Worm (Caenorhabditis elegans) whole organism, L3 larva: ENCODE results near the gene F58H1.8.

ENCODE experiments used
- R02D3.7 ChIP-seq: fragments of 150-350 bp; optimal IDR thresholded peaks from 2 replicates; lab custom pipeline; 2014; ENCODE audit warnings: missing biosample characterization, missing genetic modification characterization
- ZK546.5 ChIP-seq: sonication (generic microtip); optimal IDR thresholded peaks from 2 replicates; lab custom pipeline; 2017; ENCODE audit warnings: missing biosample characterization, missing genetic modification characterization
- ceh-82 ChIP-seq: fragments of 150-350 bp; optimal IDR thresholded peaks from 2 replicates; lab custom pipeline; 2014; ENCODE audit warnings: missing biosample characterization, missing genetic modification characterization
- elt-2 ChIP-seq: sonication (generic microtip); optimal IDR thresholded peaks from 2 replicates; lab custom pipeline; 2016; ENCODE audit warnings: missing genetic modification reagents, mild to moderate bottlenecking, missing genetic modification characterization, missing compliant biosample characterization
- jun-1 ChIP-seq: fragments of 150-350 bp; optimal IDR thresholded peaks from 2 replicates; lab custom pipeline; 2014; ENCODE audit warnings: missing biosample characterization, missing genetic modification reagents, missing genetic modification characterization
- nhr-77 ChIP-seq: fragments of 150-350 bp; optimal IDR thresholded peaks from 2 replicates; lab custom pipeline; 2014; ENCODE audit warnings: missing biosample characterization, missing genetic modification characterization
- pha-4 ChIP-seq: fragments of 150-350 bp; optimal IDR thresholded peaks from 2 replicates; lab custom pipeline; 2014; ENCODE audit warnings: missing biosample characterization, missing genetic modification reagents, missing genetic modification characterization
- unc-62 ChIP-seq: fragments of 150-350 bp; sonication (generic microtip); optimal IDR thresholded peaks from 4 replicates; lab custom pipeline; 2014; ENCODE audit warnings: missing biosample characterization, missing genetic modification reagents, missing genetic modification characterization
- ztf-11 ChIP-seq: fragments of 150-350 bp; optimal IDR thresholded peaks from 2 replicates; lab custom pipeline; 2014; ENCODE audit warnings: missing biosample characterization, missing genetic modification characterization

ce11 chrV:11948581-11948980 lies 13.6 kb downstream of the F58H1.8 start:
- TF ChIP-seq R02D3.7 (tag; lab: Kevin White, UChicago), result no peak
- TF ChIP-seq unc-62 (GFP tag; lab: Kevin White, UChicago), result no peak
- TF ChIP-seq jun-1, result no peak
- no peak for TF ChIP-seq pha-4
- TF ChIP-seq ztf-11, result no peak
- TF ChIP-seq nhr-77, result no peak
- no peak for TF ChIP-seq ZK546.5
- no peak for TF ChIP-seq ceh-82 (tag; lab: Kevin White, UChicago)
- no peak for TF ChIP-seq elt-2 (tag; lab: Kevin White, UChicago)
